Fruit fly (Drosophila melanogaster): Measurements from ENCODE around the gene Cpr67Fa2.

- TF ChIP-seq eg (GFP tag; IDR thresholded peaks at IDR 0.05) (no peak), Ets21C (GFP tag; optimal IDR thresholded peaks at IDR 0.05) (peak; percentile 10), spab (GFP tag; optimal IDR thresholded peaks at IDR 0.05) (no peak), CG8119 (GFP tag; IDR thresholded peaks at IDR 0.05) (no peak)
Observed at dm6 chr3L:10934983-10935539, 43.5 kb downstream of the Cpr67Fa2 start.

All from whole organism, prepupa.